Worm (Caenorhabditis elegans) whole organism, young adult: ENCODE results near the gene Y40A1A.2.

Experiments used
- F49E8.2 ChIP-seq: sonication (generic microtip); optimal IDR thresholded peaks from 3 replicates; lab custom pipeline; 2017; ENCODE audit warnings: missing genetic modification characterization, mild to moderate bottlenecking, missing compliant biosample characterization, antibody characterized with exemption, moderate library complexity; ENCODE audit not compliant: insufficient read depth
- F52B5.7 ChIP-seq: sonication (generic microtip); optimal IDR thresholded peaks from 2 replicates; lab custom pipeline; 2016; ENCODE audit warnings: mild to moderate bottlenecking, missing genetic modification characterization, missing compliant biosample characterization
- F57C9.4 ChIP-seq: sonication (generic microtip); optimal IDR thresholded peaks from 2 replicates; lab custom pipeline; 2017; ENCODE audit warnings: mild to moderate bottlenecking, missing genetic modification characterization, missing compliant biosample characterization
- Y56A3A.18 ChIP-seq: fragments of 200-800 bp; sonication (Bioruptor generic); IDR thresholded peaks from 2 replicates; pipeline ENCODE4 v1.3.6; 2022; ENCODE audit warnings: missing genetic modification reagents, missing genetic modification characterization, missing compliant biosample characterization
- him-1 ChIP-seq: sonication (generic microtip); optimal IDR thresholded peaks from 2 replicates; lab custom pipeline; 2016; ENCODE audit warnings: missing genotype, missing genetic modification reagents, missing genetic modification characterization, missing compliant biosample characterization
- nfya-1 ChIP-seq: sonication (generic microtip); optimal IDR thresholded peaks from 2 replicates; lab custom pipeline; 2017; ENCODE audit warnings: antibody characterized with exemption, missing compliant biosample characterization, missing genetic modification characterization, borderline replicate concordance; ENCODE audit not compliant: insufficient read depth
- nfya-2 ChIP-seq: fragments of 200-800 bp; sonication (Bioruptor generic); IDR thresholded peaks from 2 replicates; pipeline ENCODE4 v1.3.6; 2022; ENCODE audit warnings: missing genetic modification reagents, missing genetic modification characterization, missing compliant biosample characterization
- nfyb-1 ChIP-seq: fragments of 200-800 bp; sonication (Bioruptor generic); IDR thresholded peaks from 2 replicates; pipeline ENCODE4 v1.3.6; 2022; ENCODE audit warnings: missing genetic modification reagents, missing genetic modification characterization, missing compliant biosample characterization
- nhr-120 ChIP-seq: fragments of 200-800 bp; sonication (Bioruptor generic); IDR thresholded peaks from 2 replicates; pipeline ENCODE4 v1.3.6; 2022; ENCODE audit warnings: missing genetic modification characterization, missing compliant biosample characterization
- pha-4 ChIP-seq: fragments of 150-350 bp; sonication (generic microtip); optimal IDR thresholded peaks from 2 replicates; lab custom pipeline; 2014; ENCODE audit warnings: missing biosample characterization, missing genetic modification reagents, missing genetic modification characterization
- rpc-1 ChIP-seq, 2 experiments: fragments of 150-350 bp in 1 of 2; sonication (generic microtip) in 1 of 2; optimal IDR thresholded peaks; 2 replicates each; lab custom pipeline; 2014 to 2018; ENCODE audit warnings: missing biosample characterization in 1 of 2, missing genetic modification characterization in 1 of 2, missing genetic modification reagents in 1 of 2, missing genotype in 1 of 2
- sea-2 ChIP-seq: fragments of 200-800 bp; sonication (Bioruptor generic); IDR thresholded peaks from 2 replicates; pipeline ENCODE4 v1.3.6; 2022; ENCODE audit warnings: missing genetic modification characterization, missing compliant biosample characterization
- snpc-4 ChIP-seq, 5 experiments: fragments of 150-350 bp in 1 of 5; sonication (generic microtip) in 4 of 5; optimal IDR thresholded peaks; 2 replicates each; lab custom pipeline; 2014 to 2018; ENCODE audit warnings: missing genetic modification characterization in 5 of 5, missing biosample characterization in 3 of 5, antibody characterized with exemption in 2 of 5, mild to moderate bottlenecking in 2 of 5, missing compliant biosample characterization in 2 of 5, missing genotype in 2 of 5, moderate library complexity in 2 of 5, missing genetic modification reagents in 1 of 5

DNA sequence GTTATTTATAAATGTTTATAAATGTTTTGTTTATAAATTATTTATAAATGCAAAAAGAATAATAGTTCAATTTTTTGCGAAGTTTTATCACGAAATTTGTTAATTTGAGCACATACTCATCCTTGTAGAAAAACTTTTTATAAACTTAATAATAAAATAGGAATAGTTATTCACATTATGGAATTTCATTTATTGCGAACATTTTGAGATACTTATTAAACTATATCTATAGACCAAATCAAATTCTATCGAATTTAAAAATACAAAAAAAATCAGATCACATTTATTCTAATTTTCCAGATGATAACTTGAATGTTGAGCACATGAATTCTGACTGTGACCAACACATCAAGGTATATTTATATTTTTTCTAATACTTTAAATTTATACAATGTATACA, 28.3 kb downstream of the Y40A1A.2 start, which contains the start of gene Y102A11A.3:
- no peak for TF ChIP-seq F57C9.4 (tag; lab: Kevin White, UChicago)
- TF ChIP-seq nfya-2, result no peak
- TF ChIP-seq snpc-4 (GFP tag; optimal IDR thresholded peaks at IDR 0.05; lab: Kevin White, UChicago), result no peak
- no peak for TF ChIP-seq snpc-4 (tag; optimal IDR thresholded peaks at IDR 0.05; lab: Kevin White, UChicago)
- no peak for TF ChIP-seq F49E8.2 (tag; lab: Kevin White, UChicago)
- TF ChIP-seq nfya-1 (tag; lab: Kevin White, UChicago), result no peak
- TF ChIP-seq F52B5.7 (tag; lab: Kevin White, UChicago), result no peak
- TF ChIP-seq him-1, result no peak
- no peak for TF ChIP-seq pha-4 (tag; lab: Kevin White, UChicago)
- TF ChIP-seq Y56A3A.18 (GFP tag; lab: Robert Waterston, UW), result no peak
- no peak for TF ChIP-seq nhr-120 (GFP tag; lab: Robert Waterston, UW)
- TF ChIP-seq sea-2 (GFP tag; lab: Robert Waterston, UW), result no peak
- no peak for TF ChIP-seq rpc-1 (optimal IDR thresholded peaks at IDR 0.05; lab: Kevin White, UChicago)
- TF ChIP-seq rpc-1 (tag; optimal IDR thresholded peaks at IDR 0.05; lab: Kevin White, UChicago), result no peak
- no peak for TF ChIP-seq nfyb-1
